Worm (Caenorhabditis elegans): Measurements from ENCODE around the gene ZC84.1.

DNA sequence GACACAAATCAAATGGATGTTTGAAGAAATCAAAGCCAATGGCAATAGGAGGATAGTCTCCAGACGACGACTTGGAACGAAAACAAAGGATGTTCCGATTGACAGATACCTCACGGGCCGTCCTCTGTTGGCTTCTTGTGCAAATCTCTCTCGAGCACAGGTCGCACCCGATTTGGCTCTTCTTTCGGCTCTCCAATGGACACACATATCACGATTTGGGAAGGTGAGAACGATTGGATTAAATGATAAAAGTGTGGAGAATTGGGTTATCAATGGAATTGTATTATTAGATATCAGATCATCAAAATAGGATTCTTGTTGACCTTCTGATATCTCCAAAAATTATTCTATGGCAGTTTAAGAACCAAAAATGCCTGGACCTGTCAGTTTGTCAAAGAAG, at the start of gene ZC84.1:
- TF ChIP-seq daf-19 (GFP tag; conservative IDR thresholded peaks at IDR 0.05) = no peak
- TF ChIP-seq nhr-25 (tag; optimal IDR thresholded peaks at IDR 0.05; ENCODE audit: borderline replicate concordance, insufficient read depth) = no peak
- TF ChIP-seq lir-3 (tag; optimal IDR thresholded peaks at IDR 0.05) = no peak
- no peak for TF ChIP-seq ztf-11 (tag; optimal IDR thresholded peaks at IDR 0.05)
- TF ChIP-seq ces-1 (GFP tag; optimal IDR thresholded peaks at IDR 0.05) = no peak
- no peak for TF ChIP-seq pqm-1 (tag; optimal IDR thresholded peaks at IDR 0.05)
- TF ChIP-seq ceh-82 (tag; optimal IDR thresholded peaks at IDR 0.05) = no peak
- TF ChIP-seq daf-12 (tag; optimal IDR thresholded peaks at IDR 0.05) = no peak
- no peak for TF ChIP-seq aha-1 (tag)
- no peak for TF ChIP-seq T20F7.1 (GFP tag; optimal IDR thresholded peaks at IDR 0.05)
- no peak for TF ChIP-seq hif-1 (tag; optimal IDR thresholded peaks at IDR 0.05)
- TF ChIP-seq snpc-4 (tag; optimal IDR thresholded peaks at IDR 0.05) = no peak

Measured in whole organism, L4 larva.